Worm (Caenorhabditis elegans) whole organism, L4/young adult: ENCODE data around the gene T21H3.1.

Source experiments
- W03F9.2 ChIP-seq: fragments of 150-350 bp; optimal IDR thresholded peaks from 2 replicates; lab custom pipeline; 2014; ENCODE audit warnings: missing biosample characterization, missing genetic modification characterization
- dao-5 ChIP-seq: sonication (generic microtip); optimal IDR thresholded peaks from 2 replicates; lab custom pipeline; 2016; ENCODE audit warnings: missing genotype, missing genetic modification characterization, moderate library complexity, missing compliant biosample characterization
- him-1 ChIP-seq: sonication (generic microtip); optimal IDR thresholded peaks from 2 replicates; lab custom pipeline; 2016; ENCODE audit warnings: missing genotype, missing genetic modification reagents, missing genetic modification characterization, missing compliant biosample characterization

Gene T21H3.1

DNA sequence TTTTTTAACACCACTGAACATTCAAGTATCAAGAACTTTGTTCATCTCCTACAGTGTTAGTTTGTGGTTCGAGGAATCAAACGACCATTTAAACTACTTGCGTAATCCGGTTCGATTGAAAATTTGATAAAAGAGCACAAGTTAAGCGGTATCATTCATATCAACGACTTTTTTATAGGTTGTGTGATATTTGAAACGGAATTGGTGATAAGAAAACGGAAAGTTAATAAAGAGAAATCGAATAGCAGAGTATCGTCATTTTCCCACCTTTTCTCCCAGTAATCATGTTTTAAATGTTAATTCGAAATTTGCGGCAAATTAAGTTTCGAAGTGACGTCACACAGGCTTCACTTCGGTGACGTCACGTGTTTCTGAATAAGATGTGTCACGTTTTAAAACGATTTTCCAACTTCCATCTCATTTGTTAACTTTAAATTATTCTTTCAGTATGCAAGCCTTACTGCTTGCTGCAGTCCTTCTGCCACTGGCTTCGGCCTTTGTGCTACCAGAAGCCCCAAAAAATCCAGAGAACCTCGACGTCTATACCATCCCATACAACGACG is at the start of gene T21H3.1:
T21H3.1 (plus strand) TSS at position 448 of the 563 bp plus-strand sequence.
- no peak for TF ChIP-seq dao-5
- no peak for TF ChIP-seq him-1 (tag; lab: Kevin White, UChicago)
- no peak for TF ChIP-seq W03F9.2 (tag; lab: Kevin White, UChicago)

DNA sequence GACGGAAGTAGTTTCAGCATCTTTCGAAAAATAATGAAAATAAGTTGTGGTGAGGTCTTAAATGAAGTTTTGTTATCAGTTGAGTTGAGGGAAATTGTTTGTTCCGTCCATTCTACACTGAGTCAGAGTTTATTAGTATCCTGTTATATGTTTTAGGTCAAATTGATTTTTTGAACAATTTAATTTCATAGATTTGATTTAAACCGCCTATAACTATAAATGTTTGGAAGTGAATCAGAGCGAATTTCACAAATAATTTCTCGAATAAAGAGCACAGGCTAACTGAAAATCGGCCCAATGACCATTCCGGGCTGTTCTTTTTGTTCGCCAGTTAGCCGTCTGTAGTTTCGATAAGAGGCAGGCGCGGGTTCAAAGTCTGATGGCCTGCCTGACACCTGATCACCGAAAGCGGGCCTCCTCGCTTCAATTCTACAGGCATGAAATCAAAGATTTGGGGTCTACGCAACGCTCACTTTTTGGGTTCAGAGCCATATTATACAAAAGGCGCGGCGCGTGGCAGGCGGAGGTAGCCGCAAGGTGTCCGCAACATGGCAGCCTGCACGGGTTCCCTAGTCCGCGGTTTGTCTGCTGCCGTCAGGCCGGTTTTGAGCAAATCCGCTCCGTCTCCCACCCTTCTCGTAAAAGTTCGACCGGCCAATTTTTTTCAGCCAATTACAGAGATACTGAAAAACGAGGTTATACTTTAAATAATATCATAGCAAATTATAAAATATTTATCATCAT is 44.5 kb upstream of the T21H3.1 start, which contains the start of gene W07B8.4:
W07B8.4 (minus strand) TSS at position 51 of the 744 bp plus-strand sequence.
- TF ChIP-seq W03F9.2 (tag; lab: Kevin White, UChicago), result no peak
- no peak for TF ChIP-seq him-1 (tag; lab: Kevin White, UChicago)
- no peak for TF ChIP-seq dao-5

DNA sequence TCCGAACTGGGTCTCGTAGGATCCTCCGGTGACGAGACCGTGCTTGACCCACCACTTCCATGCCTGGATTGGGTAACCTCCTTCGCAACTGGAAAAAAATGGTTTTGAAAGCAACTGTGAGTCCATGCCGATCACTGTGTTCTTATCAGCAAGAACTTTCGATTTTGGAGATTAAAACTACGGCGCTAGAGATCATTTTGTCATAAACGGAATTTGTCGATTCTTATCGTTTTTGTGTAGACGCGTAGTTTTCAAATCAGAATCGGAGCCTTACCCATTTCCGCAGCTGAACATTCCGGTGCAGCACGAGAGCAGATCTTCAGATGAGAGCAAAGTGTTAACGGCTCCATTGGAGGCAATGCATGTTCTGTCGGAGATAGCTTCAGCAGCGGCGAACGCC is 43.3 kb upstream of the T21H3.1 start:
- no peak for TF ChIP-seq him-1 (tag; lab: Kevin White, UChicago)
- TF ChIP-seq W03F9.2 (tag; lab: Kevin White, UChicago), result no peak
- TF ChIP-seq dao-5, result no peak

DNA sequence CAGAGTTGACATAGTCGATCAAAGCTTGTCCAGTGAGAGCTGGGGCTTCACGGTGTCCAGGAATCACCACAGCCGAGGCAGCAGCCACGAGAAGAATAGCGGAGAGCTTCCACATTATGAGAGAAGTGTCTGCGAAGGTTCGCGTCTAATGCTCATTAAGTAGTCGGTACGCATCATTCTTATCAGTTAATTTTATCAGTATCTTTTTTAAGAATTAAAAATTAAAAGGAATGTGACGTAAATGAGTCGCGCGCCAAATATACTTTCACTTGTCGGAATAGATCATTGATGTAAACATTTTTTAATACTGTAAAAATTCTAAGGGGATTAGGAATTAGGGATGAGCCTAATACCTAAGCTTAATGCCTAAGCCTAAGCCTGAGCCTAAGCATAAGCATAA is 42.7 kb upstream of the T21H3.1 start, which contains the start of gene cpr-5:
cpr-5 (minus strand) TSS at position 197 of the 400 bp plus-strand sequence.
- TF ChIP-seq W03F9.2 (tag; lab: Kevin White, UChicago), result no peak
- TF ChIP-seq dao-5, result no peak
- TF ChIP-seq him-1 (tag; lab: Kevin White, UChicago), result no peak

DNA sequence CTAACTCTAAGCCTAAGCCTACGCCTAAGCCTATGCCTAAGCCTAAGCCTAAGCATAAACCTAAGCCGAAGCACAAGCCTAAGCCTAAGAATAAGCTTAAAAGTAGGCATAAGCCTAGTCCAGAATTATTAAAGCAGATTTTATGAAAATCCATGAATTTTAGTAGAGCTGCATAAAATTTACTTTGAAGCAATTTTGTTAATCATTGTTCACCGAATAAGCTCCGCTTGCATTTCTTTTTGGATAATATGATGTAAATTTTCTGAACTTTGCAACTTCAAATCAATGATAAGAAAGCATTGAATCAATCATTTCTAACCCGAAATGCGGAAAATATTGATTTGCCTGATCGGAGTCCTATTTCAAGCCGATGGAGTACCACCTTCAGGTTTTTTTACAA is 42.2 kb upstream of the T21H3.1 start, which contains the start of gene cpr-8:
cpr-8 (plus strand) TSS at position 301 of the 400 bp plus-strand sequence.
- TF ChIP-seq dao-5, result no peak
- TF ChIP-seq him-1 (tag; lab: Kevin White, UChicago), result no peak
- no peak for TF ChIP-seq W03F9.2 (tag; lab: Kevin White, UChicago)

- TF ChIP-seq him-1 (tag; lab: Kevin White, UChicago) (no peak), dao-5 (no peak), W03F9.2 (tag; lab: Kevin White, UChicago) (no peak)
These were observed 35.7 kb upstream of the T21H3.1 start for ce11 chrV:1140806-1141205.

- no peak for TF ChIP-seq dao-5
- TF ChIP-seq him-1 (tag; lab: Kevin White, UChicago), result no peak
- no peak for TF ChIP-seq W03F9.2 (tag; lab: Kevin White, UChicago)
These were observed 35.1 kb upstream of the T21H3.1 start, which contains the start of gene cutl-22 for ce11 chrV:1141433-1141832. Gene cutl-22, plus strand, starts transcription at chrV:1141733.

DNA sequence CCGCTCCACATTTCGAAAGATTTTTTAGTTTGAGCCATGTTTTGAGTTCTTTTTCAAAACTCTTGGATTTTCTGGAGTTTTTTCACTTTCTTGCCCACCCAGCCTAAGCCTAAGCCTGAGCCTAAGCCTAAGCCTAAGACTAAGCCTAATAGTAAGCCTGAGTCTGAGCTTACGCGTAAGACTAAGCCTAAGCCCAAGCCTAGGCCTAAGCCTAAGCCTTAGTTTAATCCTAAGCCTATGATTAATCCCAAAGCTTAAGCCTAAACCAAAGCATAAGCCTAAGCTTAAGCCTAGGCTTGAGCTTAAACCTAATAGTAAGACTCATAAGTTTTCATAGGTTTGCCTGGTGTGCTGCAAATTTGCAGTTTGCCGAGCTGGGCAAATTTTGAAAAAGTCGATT is 34.3 kb upstream of the T21H3.1 start:
- TF ChIP-seq dao-5, result no peak
- no peak for TF ChIP-seq W03F9.2 (tag; lab: Kevin White, UChicago)
- no peak for TF ChIP-seq him-1 (tag; lab: Kevin White, UChicago)

DNA sequence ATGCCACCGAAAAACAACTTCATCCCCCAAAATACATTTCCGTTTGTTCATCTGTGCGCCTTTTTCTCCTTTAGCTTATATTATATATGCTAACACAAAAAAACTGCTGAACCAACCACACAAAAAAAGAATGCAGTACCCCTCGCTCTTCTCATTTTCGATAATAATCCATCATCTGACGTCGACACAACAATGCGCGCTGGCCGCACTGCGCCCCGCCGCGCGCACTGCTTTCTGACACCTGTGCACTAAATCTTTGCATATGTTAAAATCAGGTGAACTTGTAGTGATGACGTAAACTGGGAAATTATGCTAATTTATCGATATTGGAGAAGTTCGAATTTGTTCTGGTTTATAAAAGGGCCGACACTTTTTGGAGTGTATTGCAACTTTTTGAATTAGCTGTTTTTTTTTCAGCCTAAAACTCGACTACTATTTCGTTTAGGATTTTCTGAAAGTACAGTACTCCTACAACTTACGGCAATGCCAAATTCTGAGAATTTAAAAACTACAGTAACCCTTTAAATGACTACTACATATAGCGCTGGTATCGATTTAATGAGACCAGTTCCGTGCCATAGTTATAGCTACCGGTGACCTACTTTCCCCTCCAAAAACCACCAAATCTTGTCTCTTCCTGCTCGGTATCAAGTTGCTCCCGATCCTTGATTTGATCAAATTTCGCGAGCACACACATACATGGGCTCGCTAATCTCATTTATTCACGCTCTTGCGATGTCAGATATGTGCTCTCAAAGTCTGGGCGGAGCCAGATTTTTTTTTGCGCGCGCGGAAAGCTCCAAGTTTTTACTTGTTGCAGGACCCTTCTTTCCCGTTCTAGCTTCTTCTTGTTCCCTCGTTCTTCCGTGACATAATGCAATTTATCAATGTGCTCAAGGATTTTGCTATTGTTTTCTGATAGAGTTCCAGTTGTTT is 26.5 kb upstream of the T21H3.1 start:
- TF ChIP-seq W03F9.2 (tag; lab: Kevin White, UChicago), result no peak

ce11 chrV:1151324-1151742 is 25.2 kb upstream of the T21H3.1 start:
- peak; percentile 63 for TF ChIP-seq W03F9.2 (tag; lab: Kevin White, UChicago)
- peak; percentile 99 for TF ChIP-seq him-1 (tag; lab: Kevin White, UChicago)
- TF ChIP-seq dao-5, result peak; percentile 87

- TF ChIP-seq dao-5, result no peak
These were observed 24.7 kb upstream of the T21H3.1 start for ce11 chrV:1151830-1152229.

DNA sequence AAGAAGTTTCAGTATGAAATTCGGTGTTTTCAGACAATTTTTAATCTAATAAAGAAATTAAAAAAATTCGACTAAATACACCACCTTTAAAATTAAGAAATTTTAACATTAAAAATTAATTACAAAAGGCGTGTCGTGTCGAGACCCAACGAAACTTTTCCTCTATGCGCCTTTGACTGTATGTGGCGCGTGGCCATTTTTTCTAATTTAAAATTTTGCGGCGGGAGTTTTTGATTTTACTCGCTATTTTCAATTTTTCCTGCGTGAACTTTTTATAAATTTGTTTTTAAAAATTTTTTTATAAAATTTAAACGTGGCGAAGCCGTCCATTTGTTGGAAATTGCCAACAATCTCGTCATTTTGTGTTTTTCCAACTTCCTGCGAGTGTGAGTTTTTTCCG is 23.8 kb upstream of the T21H3.1 start:
- TF ChIP-seq W03F9.2 (tag; lab: Kevin White, UChicago), result no peak
- no peak for TF ChIP-seq him-1 (tag; lab: Kevin White, UChicago)
- no peak for TF ChIP-seq dao-5

DNA sequence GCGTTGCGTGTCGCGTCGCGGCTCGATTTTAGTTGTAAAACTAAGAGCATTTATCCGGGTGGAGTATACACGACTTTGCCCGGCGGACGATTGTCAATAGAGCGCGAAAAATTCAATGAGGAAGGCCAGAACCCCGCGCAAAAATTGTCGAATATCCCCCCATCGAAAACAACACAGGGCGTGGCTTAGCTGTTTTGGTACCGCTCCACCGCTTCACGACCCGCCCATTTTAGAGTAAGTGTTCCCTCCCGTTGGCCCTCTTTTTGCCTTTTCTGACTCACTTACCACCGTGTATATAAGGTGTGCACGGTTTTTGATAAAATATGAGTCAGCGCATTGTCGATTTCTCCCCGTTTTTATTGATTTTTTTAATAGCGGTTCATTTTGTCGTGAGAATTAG is 23.1 kb upstream of the T21H3.1 start:
- no peak for TF ChIP-seq him-1 (tag; lab: Kevin White, UChicago)
- TF ChIP-seq dao-5, result no peak
- TF ChIP-seq W03F9.2 (tag; lab: Kevin White, UChicago), result no peak

DNA sequence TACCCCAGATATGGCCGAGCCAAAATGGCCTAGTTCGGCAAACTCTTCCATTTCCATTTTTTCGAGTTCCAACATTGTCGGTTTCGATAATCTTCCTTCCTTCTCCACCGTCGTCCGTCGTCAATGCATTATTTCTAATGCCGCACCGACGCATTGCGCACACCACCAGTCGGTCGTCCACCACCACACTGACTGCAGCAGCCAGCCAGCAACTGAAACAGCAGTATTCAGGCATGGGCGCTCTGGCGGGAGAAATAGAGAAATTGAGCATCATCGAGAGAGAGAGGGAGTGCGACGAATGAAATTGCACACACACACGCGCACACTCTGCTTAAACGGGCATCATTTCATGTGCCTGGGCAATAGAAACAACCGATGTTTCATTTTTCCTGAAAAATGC is 22.6 kb upstream of the T21H3.1 start:
- TF ChIP-seq him-1 (tag; lab: Kevin White, UChicago), result peak; percentile 54
- no peak for TF ChIP-seq W03F9.2 (tag; lab: Kevin White, UChicago)
